Worm (Caenorhabditis elegans) whole organism, mixed stage, embryonic: ENCODE data around the gene igdb-3.

Experiments used
- blmp-1 ChIP-seq: fragments of 150-350 bp; optimal IDR thresholded peaks from 2 replicates; lab custom pipeline; 2014; ENCODE audit warnings: missing biosample characterization, missing genetic modification characterization
- ceh-43 ChIP-seq: fragments of 200-800 bp; sonication (Bioruptor generic); optimal IDR thresholded peaks from 2 replicates; lab custom pipeline; 2018; ENCODE audit warnings: mild to moderate bottlenecking, missing genetic modification characterization, moderate library complexity, missing compliant biosample characterization
- cnd-1 ChIP-seq: fragments of 200-800 bp; sonication (Bioruptor generic); optimal IDR thresholded peaks from 2 replicates; lab custom pipeline; 2018; ENCODE audit warnings: mild to moderate bottlenecking, missing genetic modification characterization, missing compliant biosample characterization
- drap-1 ChIP-seq: fragments of 200-800 bp; sonication (Bioruptor generic); optimal IDR thresholded peaks from 3 replicates; lab custom pipeline; 2018; ENCODE audit warnings: mild to moderate bottlenecking, missing genetic modification characterization, missing compliant biosample characterization
- elt-3 ChIP-seq: fragments of 150-350 bp; optimal IDR thresholded peaks from 2 replicates; lab custom pipeline; 2014; ENCODE audit warnings: missing biosample characterization, missing genetic modification characterization
- lsy-2 ChIP-seq: fragments of 150-350 bp; optimal IDR thresholded peaks from 2 replicates; lab custom pipeline; 2014; ENCODE audit warnings: missing biosample characterization, missing genetic modification characterization
- nhr-2 ChIP-seq: fragments of 150-350 bp; optimal IDR thresholded peaks from 2 replicates; lab custom pipeline; 2014; ENCODE audit warnings: missing biosample characterization, missing genetic modification characterization
- nhr-237 ChIP-seq: fragments of 150-350 bp; optimal IDR thresholded peaks from 2 replicates; lab custom pipeline; 2014; ENCODE audit warnings: missing biosample characterization, missing genetic modification characterization
- nhr-76 ChIP-seq: sonication (generic microtip); optimal IDR thresholded peaks from 2 replicates; lab custom pipeline; 2017; ENCODE audit warnings: missing biosample characterization, missing genetic modification characterization
- sptf-1 ChIP-seq: sonication (generic microtip); optimal IDR thresholded peaks from 2 replicates; lab custom pipeline; 2017; ENCODE audit warnings: mild to moderate bottlenecking, missing genetic modification characterization, moderate library complexity, missing compliant biosample characterization
- tbx-8 ChIP-seq: fragments of 200-800 bp; sonication (Bioruptor generic); optimal IDR thresholded peaks from 2 replicates; lab custom pipeline; 2018; ENCODE audit warnings: mild to moderate bottlenecking, missing genetic modification characterization, moderate library complexity, missing compliant biosample characterization
- unc-62 ChIP-seq: fragments of 150-350 bp; optimal IDR thresholded peaks from 2 replicates; lab custom pipeline; 2014; ENCODE audit warnings: missing biosample characterization, missing genetic modification reagents, missing genetic modification characterization
- ztf-11 ChIP-seq: fragments of 150-350 bp; optimal IDR thresholded peaks from 2 replicates; lab custom pipeline; 2014; ENCODE audit warnings: missing biosample characterization, missing genetic modification characterization

- TF ChIP-seq nhr-2 (tag; lab: Kevin White, UChicago) (no peak), elt-3 (no peak), tbx-8 (GFP tag; lab: Kevin White, UChicago) (no peak), nhr-237 (tag; lab: Kevin White, UChicago) (no peak), blmp-1 (tag; lab: Kevin White, UChicago) (no peak), ceh-43 (GFP tag; lab: Kevin White, UChicago) (no peak), unc-62 (GFP tag; lab: Kevin White, UChicago) (no peak), sptf-1 (no peak), nhr-76 (tag; lab: Kevin White, UChicago) (no peak), ztf-11 (tag; lab: Kevin White, UChicago) (no peak), drap-1 (GFP tag; lab: Kevin White, UChicago) (no peak), cnd-1 (tag; lab: Kevin White, UChicago) (no peak), lsy-2 (tag; lab: Kevin White, UChicago) (no peak)
Measured at ce11 chrX:6412575-6412974, 27.3 kb downstream of the igdb-3 start, which contains the start of gene T22E5.1.
